Worm (Caenorhabditis elegans) whole organism, L4 larva: Measurements from ENCODE around the gene M04D8.7.

Source experiments
- ZK546.5 ChIP-seq, 2 experiments: sonication (generic microtip); optimal IDR thresholded peaks; 2 replicates each; lab custom pipeline; 2017; ENCODE audit warnings: missing biosample characterization in 2 of 2, missing genetic modification characterization in 2 of 2
- ama-1 ChIP-seq: fragments of 150-350 bp; optimal IDR thresholded peaks from 2 replicates; lab custom pipeline; 2014; ENCODE audit warnings: inconsistent platforms, mixed read lengths
- pha-4 ChIP-seq, 2 experiments: fragments of 150-350 bp in 1 of 2; fragments of 200-800 bp in 1 of 2; sonication (Bioruptor generic) in 1 of 2; IDR thresholded peaks in 1 of 2; optimal IDR thresholded peaks in 1 of 2; 2 replicates each; pipeline versions ENCODE4 v1.3.6 to Lab custom; 2014 to 2022; ENCODE audit warnings: missing genetic modification characterization in 2 of 2, missing genetic modification reagents in 2 of 2, missing biosample characterization in 1 of 2, missing compliant biosample characterization in 1 of 2

DNA sequence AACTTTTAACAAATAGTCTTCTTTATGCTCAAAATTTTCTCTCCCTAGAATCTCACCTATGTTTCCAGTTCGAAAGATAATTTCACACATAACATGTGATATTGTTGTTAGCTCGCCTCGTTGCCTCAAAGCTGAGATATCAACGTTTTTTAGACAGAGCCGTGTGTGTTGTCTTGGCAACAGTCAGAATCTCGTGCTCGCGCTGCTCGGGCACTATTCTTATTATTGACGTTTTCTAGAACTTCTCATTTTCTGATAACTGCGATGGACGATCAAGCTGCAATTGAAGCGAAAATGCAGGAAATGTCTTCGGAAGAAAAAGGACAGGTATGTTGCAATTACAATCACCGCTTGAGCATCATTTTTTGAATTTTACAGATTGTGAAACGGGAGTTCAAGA lies 1.5 kb upstream of the M04D8.7 start, which contains the start of gene xbx-3:
- TF ChIP-seq ama-1 (no peak), ZK546.5 (tag; optimal IDR thresholded peaks at IDR 0.05; lab: Kevin White, UChicago) (no peak), pha-4 (GFP tag; IDR thresholded peaks at IDR 0.05; lab: Robert Waterston, UW) (no peak), pha-4 (tag; optimal IDR thresholded peaks at IDR 0.05; lab: Kevin White, UChicago) (no peak)
